Fruit fly (Drosophila melanogaster): ENCODE measurements around the gene p23.
"Not testable (repeated sequence)": the region's sequence is repeated elsewhere in the genome, so short reads cannot be mapped to it uniquely, and the experiment has no call there.

The p23 gene

dm6 chr3R:9674968-9675573 is 2.7 kb upstream of the p23 start, which contains the start of gene Nepl12:
Gene Nepl12, plus strand, starts transcription at chr3R:9675523.
- TF ChIP-seq ey (GFP tag; optimal IDR thresholded peaks at IDR 0.05) (peak; percentile 61), GATAd (GFP tag; optimal IDR thresholded peaks at IDR 0.05) (peak; percentile 38), jim (GFP tag; optimal IDR thresholded peaks at IDR 0.05) (peak; percentile 9), Hr83 (GFP tag; optimal IDR thresholded peaks at IDR 0.05; ENCODE audit: poor library complexity, severe bottlenecking) (peak; percentile 33), OdsH (GFP tag; optimal IDR thresholded peaks at IDR 0.05) (peak; percentile 19), Vsx2 (GFP tag; optimal IDR thresholded peaks at IDR 0.05; ENCODE audit: partially characterized antibody) (no peak), foxo (GFP tag; optimal IDR thresholded peaks at IDR 0.05) (peak in 1 of 2 experiments; percentile 36), Mio (GFP tag; optimal IDR thresholded peaks at IDR 0.05) (peak; percentile 60), rgr (GFP tag; optimal IDR thresholded peaks at IDR 0.05) (no peak), Hnf4 (GFP tag; optimal IDR thresholded peaks at IDR 0.05) (no peak), CG32264 (GFP tag; optimal IDR thresholded peaks at IDR 0.05) (peak; percentile 31)

DNA sequence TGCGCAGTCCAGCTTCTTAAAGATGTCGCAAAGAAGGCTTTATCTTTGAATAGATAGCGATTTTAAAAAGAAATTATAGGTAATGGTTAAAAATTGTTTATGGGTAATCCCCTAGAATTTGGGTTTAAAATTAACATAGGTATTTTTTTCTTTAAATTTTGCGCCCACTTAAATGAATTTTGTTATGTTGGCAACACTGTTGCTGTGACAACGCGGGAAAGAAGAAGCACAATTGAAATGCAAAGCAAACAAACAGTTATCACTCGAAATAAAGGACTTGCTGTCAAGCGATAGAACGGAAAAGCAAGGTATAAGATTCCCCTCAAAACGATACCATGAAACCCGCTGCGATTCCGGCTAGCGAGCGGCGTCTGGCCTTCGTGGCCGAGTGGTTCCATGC is 2.0 kb downstream of the p23 start, which contains the start of gene nmdyn-D7:
Gene nmdyn-D7, plus strand, starts transcription at position 194 of the 400 bp plus-strand sequence.
- no peak for TF ChIP-seq Rel (GFP tag; optimal IDR thresholded peaks at IDR 0.05)
- TF ChIP-seq Rel (tag; optimal IDR thresholded peaks at IDR 0.05), result peak; percentile 99
- no peak for TF ChIP-seq fru (GFP tag; optimal IDR thresholded peaks at IDR 0.05)

DNA sequence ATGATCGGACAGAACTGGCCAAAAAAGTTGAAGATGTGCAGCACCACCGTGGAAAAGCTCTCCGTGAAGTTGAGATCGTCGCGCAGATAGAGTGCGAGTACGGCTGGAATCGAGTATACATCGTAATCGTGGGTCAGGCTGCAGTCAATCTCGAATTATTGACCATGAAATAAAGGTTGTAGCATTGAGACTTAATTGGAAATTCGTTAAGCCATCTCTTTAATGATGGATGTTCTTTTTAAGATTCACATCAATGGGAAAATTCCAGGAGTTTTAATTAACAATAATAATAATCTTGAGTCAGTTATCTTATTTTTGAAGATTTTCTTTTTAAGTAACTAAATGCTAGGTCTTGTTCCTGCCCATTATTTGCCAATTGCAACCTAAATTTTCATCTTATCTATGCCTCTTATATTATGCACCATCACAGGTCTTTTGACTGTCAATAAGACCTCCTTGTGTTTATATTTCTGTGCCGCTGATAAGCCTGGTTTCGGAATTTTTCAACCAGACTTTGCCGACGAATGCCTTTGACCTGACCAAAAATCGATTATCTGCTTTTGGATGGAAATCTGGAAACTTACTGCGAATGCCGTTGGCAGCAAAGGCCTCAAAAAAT is 5.4 kb downstream of the p23 start:
- TF ChIP-seq Abd-B (GFP tag; optimal IDR thresholded peaks at IDR 0.05) (no peak), CG9705 (GFP tag; optimal IDR thresholded peaks at IDR 0.05) (no peak), ey (GFP tag; optimal IDR thresholded peaks at IDR 0.05) (no peak), Dif (GFP tag; optimal IDR thresholded peaks at IDR 0.05; ENCODE audit: partially characterized antibody) (no peak)

dm6 chr3R:9684125-9684524 is 6.4 kb downstream of the p23 start, which contains the start of gene CG9444:
Gene CG9444, minus strand, starts transcription at chr3R:9684264.
- TF ChIP-seq Rel (GFP tag; optimal IDR thresholded peaks at IDR 0.05) (no peak), Rel (tag; optimal IDR thresholded peaks at IDR 0.05) (peak; percentile 79), Hr83 (GFP tag; optimal IDR thresholded peaks at IDR 0.05; ENCODE audit: poor library complexity, severe bottlenecking) (no peak)

DNA sequence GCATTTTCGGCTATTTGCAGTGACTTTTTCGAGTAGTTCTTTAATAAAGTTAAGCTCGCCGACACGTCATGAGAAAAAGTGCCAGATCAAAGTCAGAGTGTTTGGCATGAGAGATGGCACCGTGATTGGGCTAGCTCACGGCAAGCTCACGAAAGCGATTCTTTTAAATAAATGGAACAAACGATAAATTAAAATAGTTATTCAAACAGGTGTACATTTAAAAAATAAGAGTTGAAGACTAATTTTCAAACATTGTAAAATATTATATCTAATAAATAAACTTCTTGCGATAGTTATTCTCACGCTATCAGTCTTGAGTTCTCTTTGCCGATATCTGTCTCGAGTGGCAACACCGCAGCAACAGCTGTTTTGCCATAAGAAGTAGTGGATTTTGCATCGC is 7.6 kb downstream of the p23 start, which contains the start of the genes eca and CG18542:
Gene eca, minus strand, starts transcription at position 101 of the 400 bp plus-strand sequence.
Gene CG18542, plus strand, starts transcription at position 385 of the 400 bp plus-strand sequence.
- TF ChIP-seq tai (GFP tag; optimal IDR thresholded peaks at IDR 0.05); dl (GFP tag; optimal IDR thresholded peaks at IDR 0.05; ENCODE audit: insufficient read depth in 1 of 2, partially characterized antibody in 2 of 2); OdsH (GFP tag; optimal IDR thresholded peaks at IDR 0.05): not testable (repeated sequence)

DNA sequence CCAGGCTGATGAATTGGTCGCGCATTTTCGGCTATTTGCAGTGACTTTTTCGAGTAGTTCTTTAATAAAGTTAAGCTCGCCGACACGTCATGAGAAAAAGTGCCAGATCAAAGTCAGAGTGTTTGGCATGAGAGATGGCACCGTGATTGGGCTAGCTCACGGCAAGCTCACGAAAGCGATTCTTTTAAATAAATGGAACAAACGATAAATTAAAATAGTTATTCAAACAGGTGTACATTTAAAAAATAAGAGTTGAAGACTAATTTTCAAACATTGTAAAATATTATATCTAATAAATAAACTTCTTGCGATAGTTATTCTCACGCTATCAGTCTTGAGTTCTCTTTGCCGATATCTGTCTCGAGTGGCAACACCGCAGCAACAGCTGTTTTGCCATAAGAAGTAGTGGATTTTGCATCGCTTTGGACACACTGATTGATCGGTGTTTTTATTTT is 15.0 kb downstream of the p23 start, which contains the start of the genes Unc-115b, p24-2 and CG32939:
Gene Unc-115b, minus strand, starts transcription at position 101 of the 455 bp plus-strand sequence.
Gene p24-2, minus strand, starts transcription at position 120 of the 455 bp plus-strand sequence.
Gene CG32939, plus strand, starts transcription at position 405 of the 455 bp plus-strand sequence.
- TF ChIP-seq Rel (GFP tag; optimal IDR thresholded peaks at IDR 0.05); Rel (tag; optimal IDR thresholded peaks at IDR 0.05); fru (GFP tag; optimal IDR thresholded peaks at IDR 0.05); Sp1 (GFP tag; optimal IDR thresholded peaks at IDR 0.05): not testable (repeated sequence)

dm6 chr3R:9694999-9695398 is 17.3 kb downstream of the p23 start:
- TF ChIP-seq fru (GFP tag; optimal IDR thresholded peaks at IDR 0.05), result no peak
- no peak for TF ChIP-seq Dfd (GFP tag; optimal IDR thresholded peaks at IDR 0.05)
- TF ChIP-seq jim (GFP tag; optimal IDR thresholded peaks at IDR 0.05), result no peak
- TF ChIP-seq tai (GFP tag; optimal IDR thresholded peaks at IDR 0.05), result no peak
- no peak for TF ChIP-seq Jra (GFP tag; optimal IDR thresholded peaks at IDR 0.05)
- no peak for TF ChIP-seq CrebA (GFP tag; optimal IDR thresholded peaks at IDR 0.05; ENCODE audit: borderline replicate concordance)
- no peak for TF ChIP-seq brk (GFP tag; optimal IDR thresholded peaks at IDR 0.05)

Data from whole organism, wandering third instar larva.